Worm (Caenorhabditis elegans): ENCODE data around the gene amt-2.
A peak's percentile ranks its signal among the peaks of the same experiment; 100 is the strongest.

The amt-2 gene

ce11 chrIV:13016820-13017219 lies 25.4 kb upstream of the amt-2 start:
- TF ChIP-seq sox-4 (tag; optimal IDR thresholded peaks at IDR 0.05) (peak; percentile 16), hlh-8 (tag; optimal IDR thresholded peaks at IDR 0.05) (no peak), unc-42 (tag; optimal IDR thresholded peaks at IDR 0.05) (peak; percentile 82)

- no peak for TF ChIP-seq tbx-7 (tag; optimal IDR thresholded peaks at IDR 0.05)
- no peak for TF ChIP-seq C08G9.2 (tag; optimal IDR thresholded peaks at IDR 0.05)
Observed at ce11 chrIV:13021006-13021405, 21.2 kb upstream of the amt-2 start.

- TF ChIP-seq ceh-31 (tag; optimal IDR thresholded peaks at IDR 0.05) (no peak), fax-1 (tag; optimal IDR thresholded peaks at IDR 0.05) (peak; percentile 57), ceh-18 (tag; optimal IDR thresholded peaks at IDR 0.05) (no peak), K02D7.2 (tag; optimal IDR thresholded peaks at IDR 0.05) (no peak), ref-2 (tag; optimal IDR thresholded peaks at IDR 0.05) (no peak), tbx-2 (tag; optimal IDR thresholded peaks at IDR 0.05) (peak; percentile 21), elt-4 (tag; optimal IDR thresholded peaks at IDR 0.05) (peak; percentile 55), dve-1 (tag; optimal IDR thresholded peaks at IDR 0.05) (no peak), C08G9.2 (tag; optimal IDR thresholded peaks at IDR 0.05) (peak; percentile 36), sdc-2 (tag; optimal IDR thresholded peaks at IDR 0.05) (no peak), ceh-2 (tag; optimal IDR thresholded peaks at IDR 0.05) (no peak), ceh-34 (tag; optimal IDR thresholded peaks at IDR 0.05) (no peak), npax-4 (tag; optimal IDR thresholded peaks at IDR 0.05) (no peak), hlh-6 (tag; optimal IDR thresholded peaks at IDR 0.05) (peak; percentile 54)
Observed at ce11 chrIV:13022892-13023291, 19.3 kb upstream of the amt-2 start.

- peak; percentile 20 for TF ChIP-seq ceh-18 (tag; optimal IDR thresholded peaks at IDR 0.05)
- TF ChIP-seq ceh-31 (tag; optimal IDR thresholded peaks at IDR 0.05), result peak; percentile 36
- TF ChIP-seq nfya-1 (tag; optimal IDR thresholded peaks at IDR 0.05), result peak; percentile 33
- TF ChIP-seq fkh-6 (tag; optimal IDR thresholded peaks at IDR 0.05), result peak; percentile 1
- TF ChIP-seq rnt-1 (tag; optimal IDR thresholded peaks at IDR 0.05), result no peak
- peak; percentile 33 for TF ChIP-seq ceh-19 (GFP tag; optimal IDR thresholded peaks at IDR 0.05)
- no peak for TF ChIP-seq hlh-15 (tag; optimal IDR thresholded peaks at IDR 0.05)
- TF ChIP-seq C38D4.7 (GFP tag; optimal IDR thresholded peaks at IDR 0.05), result no peak
- peak; percentile 93 for TF ChIP-seq unc-42 (tag; optimal IDR thresholded peaks at IDR 0.05)
- TF ChIP-seq fax-1 (tag; optimal IDR thresholded peaks at IDR 0.05), result peak; percentile 2
Observed at ce11 chrIV:13025853-13026343, 16.3 kb upstream of the amt-2 start.

- no peak for TF ChIP-seq ceh-22 (tag; optimal IDR thresholded peaks at IDR 0.05)
- TF ChIP-seq Y22D7AL.16 (tag; optimal IDR thresholded peaks at IDR 0.05), result no peak
- no peak for TF ChIP-seq fkh-10 (GFP tag; optimal IDR thresholded peaks at IDR 0.05)
- TF ChIP-seq odd-2 (tag; optimal IDR thresholded peaks at IDR 0.05), result no peak
- no peak for TF ChIP-seq unc-55 (GFP tag; optimal IDR thresholded peaks at IDR 0.05)
- TF ChIP-seq ama-1 (optimal IDR thresholded peaks at IDR 0.05), result no peak
- TF ChIP-seq tbx-2 (tag; optimal IDR thresholded peaks at IDR 0.05), result no peak
- TF ChIP-seq zip-5 (tag; optimal IDR thresholded peaks at IDR 0.05), result no peak
- TF ChIP-seq F13H6.1 (tag; optimal IDR thresholded peaks at IDR 0.05), result no peak
- no peak for TF ChIP-seq dve-1 (tag; optimal IDR thresholded peaks at IDR 0.05)
Observed at ce11 chrIV:13026762-13027161, 15.4 kb upstream of the amt-2 start.

- no peak for TF ChIP-seq ceh-24 (tag; optimal IDR thresholded peaks at IDR 0.05)
- TF ChIP-seq tbx-7 (tag; optimal IDR thresholded peaks at IDR 0.05), result no peak
- no peak for TF ChIP-seq ceh-6 (GFP tag; optimal IDR thresholded peaks at IDR 0.05)
- TF ChIP-seq hlh-30 (tag; optimal IDR thresholded peaks at IDR 0.05; ENCODE audit: insufficient read depth), result no peak
- peak; percentile 71 for TF ChIP-seq unc-42 (tag; optimal IDR thresholded peaks at IDR 0.05)
- no peak for TF ChIP-seq ceh-34 (tag; optimal IDR thresholded peaks at IDR 0.05)
- TF ChIP-seq hlh-13 (GFP tag; optimal IDR thresholded peaks at IDR 0.05), result no peak
- TF ChIP-seq ceh-14 (tag; optimal IDR thresholded peaks at IDR 0.05), result peak; percentile 68
- TF ChIP-seq dve-1 (tag; optimal IDR thresholded peaks at IDR 0.05), result no peak
- no peak for TF ChIP-seq ets-4 (tag; optimal IDR thresholded peaks at IDR 0.05)
- TF ChIP-seq F13H6.1 (tag; optimal IDR thresholded peaks at IDR 0.05), result no peak
- TF ChIP-seq sdc-2 (tag; optimal IDR thresholded peaks at IDR 0.05), result no peak
- TF ChIP-seq C38D4.7 (GFP tag; optimal IDR thresholded peaks at IDR 0.05), result no peak
- peak; percentile 12 for TF ChIP-seq ceh-31 (tag; optimal IDR thresholded peaks at IDR 0.05)
- no peak for TF ChIP-seq ttx-3 (tag; optimal IDR thresholded peaks at IDR 0.05)
- TF ChIP-seq ceh-30 (tag; optimal IDR thresholded peaks at IDR 0.05), result no peak
- TF ChIP-seq che-1 (tag; optimal IDR thresholded peaks at IDR 0.05), result no peak
- no peak for TF ChIP-seq fkh-10 (GFP tag; optimal IDR thresholded peaks at IDR 0.05)
Observed at ce11 chrIV:13027801-13028641, 14.2 kb upstream of the amt-2 start.

Measured in whole organism, late embryonic.